Fruit fly (Drosophila melanogaster) whole organism, adult: ENCODE measurements around the gene CG10570.

Experiments used
- CG5204 ChIP-seq: fragments of 200-800 bp; sonication (Bioruptor generic); optimal IDR thresholded peaks from 2 replicates; lab custom pipeline; 2016; ENCODE audit warnings: missing biosample characterization, missing genetic modification characterization
- CG7101 ChIP-seq: fragments of 200-800 bp; sonication (Bioruptor generic); optimal IDR thresholded peaks from 2 replicates; lab custom pipeline; 2018; ENCODE audit warnings: missing biosample characterization, mild to moderate bottlenecking, missing genetic modification characterization, moderate library complexity
- Clk ChIP-seq: fragments of 200-800 bp; sonication (Bioruptor generic); optimal IDR thresholded peaks from 2 replicates; lab custom pipeline; 2017; ENCODE audit warnings: missing biosample characterization, missing genetic modification characterization
- bab1 ChIP-seq: fragments of 200-800 bp; sonication (Bioruptor generic); optimal IDR thresholded peaks from 3 replicates; lab custom pipeline; 2019; ENCODE audit warnings: missing biosample characterization, mild to moderate bottlenecking, missing genetic modification characterization, moderate library complexity

- no peak for TF ChIP-seq CG7101 (tag; lab: Kevin White, UChicago)
- no peak for TF ChIP-seq bab1 (GFP tag; lab: Kevin White, UChicago)
- no peak for TF ChIP-seq CG5204 (GFP tag; lab: Kevin White, UChicago)
- no peak for TF ChIP-seq Clk (GFP tag; lab: Kevin White, UChicago)
Observed at dm6 chr2L:18792806-18793205, 18.2 kb downstream of the CG10570 start, which contains the start of gene ham.
